5 worm cellular contexts compared by ENCODE assay signal in the genomic region with DNA sequence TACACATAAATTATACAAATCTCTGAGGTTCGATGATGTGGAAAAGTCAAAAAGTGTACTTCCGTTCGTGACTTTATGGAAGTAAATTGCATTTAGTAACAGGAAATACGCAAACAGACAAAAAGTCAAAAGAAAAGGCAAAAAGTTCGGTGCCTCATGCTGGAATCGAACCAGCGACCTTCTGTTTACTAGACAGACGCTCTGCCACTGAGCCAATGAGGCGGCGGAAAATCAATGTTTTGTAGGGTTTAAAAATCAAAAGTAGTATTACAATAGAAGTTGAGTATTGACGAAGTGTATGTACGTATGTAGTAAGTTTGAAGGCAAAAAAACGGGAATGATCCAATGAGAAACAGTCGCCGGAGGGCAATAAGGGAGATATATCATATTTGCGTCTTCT.
A peak's percentile ranks its signal among the peaks of the same experiment; 100 is the strongest.
TF ChIP-seq lines count a peak whose summit lies in the region.

No protein-coding gene starts in this region.

TF ChIP-seq in whole organism, L1 larva, 84 proteins besides CTCF, POLR2A, EP300 and RAD21 (continues in another document):
- TF ChIP-seq pqm-1 (tag; optimal IDR thresholded peaks at IDR 0.05; lab: Kevin White, UChicago), result no peak
- TF ChIP-seq nhr-76 (tag; optimal IDR thresholded peaks at IDR 0.05; lab: Kevin White, UChicago), result no peak
- peak; percentile 30 for TF ChIP-seq lin-14 (GFP tag; optimal IDR thresholded peaks at IDR 0.05; lab: Kevin White, UChicago)
- TF ChIP-seq C16A3.4 (tag; optimal IDR thresholded peaks at IDR 0.05; lab: Kevin White, UChicago), result peak; percentile 17
- TF ChIP-seq nhr-12 (tag; optimal IDR thresholded peaks at IDR 0.05; lab: Kevin White, UChicago), result no peak
- TF ChIP-seq dpl-1 (GFP tag; optimal IDR thresholded peaks at IDR 0.05; lab: Kevin White, UChicago), result peak in 2 of 3 experiments; percentile 5 to 14
- TF ChIP-seq lir-3 (tag; optimal IDR thresholded peaks at IDR 0.05; lab: Kevin White, UChicago; ENCODE audit: poor library complexity), result no peak
- TF ChIP-seq Y116A8C.19 (tag; optimal IDR thresholded peaks at IDR 0.05; lab: Kevin White, UChicago; ENCODE audit: borderline replicate concordance), result no peak
- TF ChIP-seq ceh-88 (GFP tag; IDR thresholded peaks at IDR 0.05; lab: Robert Waterston, UW), result no peak
- TF ChIP-seq swsn-7 (tag; optimal IDR thresholded peaks at IDR 0.05; lab: Kevin White, UChicago), result peak; percentile 12
- TF ChIP-seq elt-2 (tag; optimal IDR thresholded peaks at IDR 0.05; lab: Kevin White, UChicago), result no peak
- TF ChIP-seq nhr-85 (tag; lab: Kevin White, UChicago), result no peak
- TF ChIP-seq tlp-1 (tag; optimal IDR thresholded peaks at IDR 0.05; lab: Kevin White, UChicago), result no peak
- TF ChIP-seq xbp-1 (tag; optimal IDR thresholded peaks at IDR 0.05; lab: Kevin White, UChicago), result no peak
- no peak for TF ChIP-seq nhr-237 (tag; optimal IDR thresholded peaks at IDR 0.05; lab: Kevin White, UChicago)
- TF ChIP-seq nhr-71 (tag; optimal IDR thresholded peaks at IDR 0.05; lab: Kevin White, UChicago), result no peak
- no peak for TF ChIP-seq F16B12.6 (tag; optimal IDR thresholded peaks at IDR 0.05; lab: Kevin White, UChicago)
- peak; percentile 55 for TF ChIP-seq snu-23 (GFP tag; optimal IDR thresholded peaks at IDR 0.05; lab: Kevin White, UChicago)

TF ChIP-seq in whole organism, L2 larva, 48 proteins besides CTCF, POLR2A, EP300 and RAD21:
- TF ChIP-seq Y55F3AM.14 (GFP tag; optimal IDR thresholded peaks at IDR 0.05; lab: Kevin White, UChicago), result no peak
- no peak for TF ChIP-seq alr-1 (tag; optimal IDR thresholded peaks at IDR 0.05; lab: Kevin White, UChicago)
- TF ChIP-seq ztf-11 (tag; optimal IDR thresholded peaks at IDR 0.05; lab: Kevin White, UChicago), result no peak
- TF ChIP-seq sma-9 (GFP tag; optimal IDR thresholded peaks at IDR 0.05; lab: Kevin White, UChicago), result peak; percentile 6
- TF ChIP-seq sma-9 (tag; optimal IDR thresholded peaks at IDR 0.05; lab: Kevin White, UChicago), result no peak
- TF ChIP-seq crh-2 (tag; optimal IDR thresholded peaks at IDR 0.05; lab: Kevin White, UChicago), result no peak
- TF ChIP-seq C34F6.9 (tag; optimal IDR thresholded peaks at IDR 0.05; lab: Kevin White, UChicago), result peak; percentile 14
- no peak for TF ChIP-seq elt-1 (tag; optimal IDR thresholded peaks at IDR 0.05; lab: Kevin White, UChicago)
- no peak for TF ChIP-seq unc-39 (tag; optimal IDR thresholded peaks at IDR 0.05; lab: Kevin White, UChicago)
- peak; percentile 59 for TF ChIP-seq nhr-129 (tag; optimal IDR thresholded peaks at IDR 0.05; lab: Kevin White, UChicago)

TF ChIP-seq in whole organism, L3 larva, 47 proteins besides CTCF, POLR2A, EP300 and RAD21:
- TF ChIP-seq nhr-237 (tag; optimal IDR thresholded peaks at IDR 0.05; lab: Kevin White, UChicago) (no peak), pqm-1 (tag; optimal IDR thresholded peaks at IDR 0.05; lab: Kevin White, UChicago) (peak; percentile 55), nhr-67 (tag; optimal IDR thresholded peaks at IDR 0.05; lab: Kevin White, UChicago) (no peak), lin-15B (tag; optimal IDR thresholded peaks at IDR 0.05; lab: Kevin White, UChicago) (no peak), mml-1 (tag; optimal IDR thresholded peaks at IDR 0.05; lab: Kevin White, UChicago) (no peak), pha-4 (tag; optimal IDR thresholded peaks at IDR 0.05; lab: Kevin White, UChicago) (peak; percentile 61), elt-3 (tag; optimal IDR thresholded peaks at IDR 0.05; lab: Kevin White, UChicago) (no peak), daf-12 (tag; optimal IDR thresholded peaks at IDR 0.05; lab: Kevin White, UChicago) (no peak), nfya-1 (tag; optimal IDR thresholded peaks at IDR 0.05; lab: Kevin White, UChicago; ENCODE audit: insufficient read depth) (peak; percentile 8)
TF ChIP-seq in whole organism, L3 larva: peak in this region for 3.

TF ChIP-seq in whole organism, L4 larva, 104 proteins besides CTCF, POLR2A, EP300 and RAD21:
- 0 out of 2 replicates have a peak, but pooled peaks have one; percentile 39 for TF ChIP-seq daf-19 (GFP tag; conservative IDR thresholded peaks at IDR 0.05; lab: Robert Waterston, UW)
- no peak for TF ChIP-seq zip-2 (tag; optimal IDR thresholded peaks at IDR 0.05; lab: Kevin White, UChicago)
- TF ChIP-seq egl-43 (GFP tag; IDR thresholded peaks at IDR 0.05; lab: Robert Waterston, UW), result no peak
- TF ChIP-seq dve-1 (tag; optimal IDR thresholded peaks at IDR 0.05; lab: Kevin White, UChicago; ENCODE audit: insufficient read depth), result peak; percentile 42
- 0 out of 4 replicates have a peak, but pooled peaks of 1 of the 2 experiments have one; percentile 32 for TF ChIP-seq madf-5 (GFP tag; IDR thresholded peaks at IDR 0.05; lab: Robert Waterston, UW)
- TF ChIP-seq mxl-3 (GFP tag; optimal IDR thresholded peaks at IDR 0.05; lab: Kevin White, UChicago), result no peak
- TF ChIP-seq zfp-3 (GFP tag; conservative IDR thresholded peaks at IDR 0.05; lab: Robert Waterston, UW), result 0 out of 2 replicates have a peak, but pooled peaks have one; percentile 42
- peak; percentile 21 for TF ChIP-seq unc-130 (GFP tag; optimal IDR thresholded peaks at IDR 0.05; lab: Kevin White, UChicago)
- TF ChIP-seq lin-1 (GFP tag; IDR thresholded peaks at IDR 0.05; lab: Robert Waterston, UW), result no peak
- TF ChIP-seq nhr-28 (tag; optimal IDR thresholded peaks at IDR 0.05; lab: Kevin White, UChicago), result no peak

TF ChIP-seq in whole organism, young adult, 124 proteins besides CTCF, POLR2A, EP300 and RAD21:
- no peak for TF ChIP-seq ztf-18 (tag; optimal IDR thresholded peaks at IDR 0.05; lab: Kevin White, UChicago)
- no peak for TF ChIP-seq nhr-179 (tag; optimal IDR thresholded peaks at IDR 0.05; lab: Kevin White, UChicago)
- no peak for TF ChIP-seq ztf-22 (GFP tag; optimal IDR thresholded peaks at IDR 0.05; lab: Kevin White, UChicago)
- no peak for TF ChIP-seq F33H1.4 (GFP tag; IDR thresholded peaks at IDR 0.05; lab: Robert Waterston, UW)
- no peak for TF ChIP-seq nfya-2 (GFP tag; IDR thresholded peaks at IDR 0.05; lab: Robert Waterston, UW)
- TF ChIP-seq snpc-4 (GFP tag; optimal IDR thresholded peaks at IDR 0.05; lab: Kevin White, UChicago), result no peak
- peak in 1 of 4 experiments; percentile 44 for TF ChIP-seq snpc-4 (tag; optimal IDR thresholded peaks at IDR 0.05; lab: Kevin White, UChicago)
- no peak for TF ChIP-seq sptf-2 (GFP tag; optimal IDR thresholded peaks at IDR 0.05; lab: Kevin White, UChicago)
- TF ChIP-seq ets-4 (GFP tag; optimal IDR thresholded peaks at IDR 0.05; lab: Kevin White, UChicago), result no peak
- no peak for TF ChIP-seq egrh-3 (GFP tag; IDR thresholded peaks at IDR 0.05; lab: Robert Waterston, UW)
- TF ChIP-seq D2030.7 (GFP tag; IDR thresholded peaks at IDR 0.05; lab: Robert Waterston, UW), result no peak
- TF ChIP-seq B0261.1 (tag; optimal IDR thresholded peaks at IDR 0.05; lab: Kevin White, UChicago), result peak; percentile 63
- TF ChIP-seq hmg-1.2 (GFP tag; IDR thresholded peaks at IDR 0.05; lab: Robert Waterston, UW), result peak; percentile 42; the same call in 1 of the 2 replicates
- no peak for TF ChIP-seq ztf-25 (GFP tag; IDR thresholded peaks at IDR 0.05; lab: Robert Waterston, UW)
- TF ChIP-seq hlh-12 (tag; optimal IDR thresholded peaks at IDR 0.05; lab: Kevin White, UChicago), result no peak
- peak; percentile 54 for TF ChIP-seq rpc-1 (optimal IDR thresholded peaks at IDR 0.05; lab: Kevin White, UChicago)
- TF ChIP-seq rpc-1 (tag; optimal IDR thresholded peaks at IDR 0.05; lab: Kevin White, UChicago), result peak; percentile 84
- TF ChIP-seq ceh-91 (GFP tag; IDR thresholded peaks at IDR 0.05; lab: Robert Waterston, UW), result no peak
- TF ChIP-seq Y53F4B.3 (GFP tag; IDR thresholded peaks at IDR 0.05; lab: Robert Waterston, UW), result no peak; the same call in 1 of the 2 replicates
- TF ChIP-seq pbrm-1 (GFP tag; IDR thresholded peaks at IDR 0.05; lab: Robert Waterston, UW), result 0 out of 2 replicates have a peak, but pooled peaks have one; percentile 25
- TF ChIP-seq atf-7 (tag; optimal IDR thresholded peaks at IDR 0.05; lab: Kevin White, UChicago), result no peak
- TF ChIP-seq B0019.2 (GFP tag; conservative IDR thresholded peaks at IDR 0.05; lab: Robert Waterston, UW), result no peak
- TF ChIP-seq tbp1 (GFP tag; optimal IDR thresholded peaks at IDR 0.05; lab: Kevin White, UChicago), result peak; percentile 89
- TF ChIP-seq nhr-80 (tag; optimal IDR thresholded peaks at IDR 0.05; lab: Kevin White, UChicago), result peak; percentile 1
- peak; percentile 40 for TF ChIP-seq die-1 (tag; optimal IDR thresholded peaks at IDR 0.05; lab: Kevin White, UChicago)
- peak; percentile 82 for TF ChIP-seq him-1 (tag; optimal IDR thresholded peaks at IDR 0.05; lab: Kevin White, UChicago)
- TF ChIP-seq F23B12.7 (tag; optimal IDR thresholded peaks at IDR 0.05; lab: Kevin White, UChicago; ENCODE audit: insufficient read depth), result peak; percentile 39
- peak; percentile 6 for TF ChIP-seq lsl-1 (GFP tag; optimal IDR thresholded peaks at IDR 0.05; lab: Kevin White, UChicago)
TF ChIP-seq in whole organism, young adult: peak in this region for 11.
